Worm (Caenorhabditis elegans) whole organism, L1 larva: Measurements from ENCODE around the gene pqn-16.

Experiments used
- ama-1 ChIP-seq: fragments of 150-350 bp; optimal IDR thresholded peaks from 2 replicates; lab custom pipeline; 2014
- ceh-82 ChIP-seq, 3 experiments: fragments of 150-350 bp in 1 of 3; sonication (generic microtip) in 2 of 3; optimal IDR thresholded peaks; 2 replicates each; lab custom pipeline; 2014 to 2017; ENCODE audit warnings: missing biosample characterization in 3 of 3, missing genetic modification characterization in 3 of 3
- ceh-88 ChIP-seq: fragments of 200-800 bp; sonication (Bioruptor generic); IDR thresholded peaks from 2 replicates; pipeline ENCODE4 v1.3.6; 2022; ENCODE audit warnings: missing genetic modification characterization, missing compliant biosample characterization
- jun-1 ChIP-seq: fragments of 150-350 bp; optimal IDR thresholded peaks from 2 replicates; lab custom pipeline; 2014; ENCODE audit warnings: missing biosample characterization, missing genetic modification reagents, missing genetic modification characterization
- lin-39 ChIP-seq: fragments of 150-350 bp; optimal IDR thresholded peaks from 2 replicates; lab custom pipeline; 2014; ENCODE audit warnings: missing biosample characterization, missing genetic modification reagents, missing genetic modification characterization
- nhr-11 ChIP-seq: fragments of 150-350 bp; optimal IDR thresholded peaks from 2 replicates; lab custom pipeline; 2014; ENCODE audit warnings: missing biosample characterization, missing genetic modification characterization
- nhr-237 ChIP-seq: fragments of 150-350 bp; optimal IDR thresholded peaks from 2 replicates; lab custom pipeline; 2014; ENCODE audit warnings: missing biosample characterization, missing genetic modification characterization
- nhr-28 ChIP-seq: fragments of 150-350 bp; optimal IDR thresholded peaks from 2 replicates; lab custom pipeline; 2014; ENCODE audit warnings: missing biosample characterization, missing genetic modification characterization
- pag-3 ChIP-seq: sonication (generic microtip); optimal IDR thresholded peaks from 2 replicates; lab custom pipeline; 2017; ENCODE audit warnings: missing genetic modification characterization, mild to moderate bottlenecking, missing compliant biosample characterization, antibody characterized with exemption, borderline replicate concordance; ENCODE audit not compliant: insufficient read depth
- rnt-1 ChIP-seq: sonication (generic microtip); optimal IDR thresholded peaks from 2 replicates; lab custom pipeline; 2016; ENCODE audit warnings: mild to moderate bottlenecking, missing genetic modification characterization, moderate library complexity, missing compliant biosample characterization
- unc-30 ChIP-seq: sonication (generic microtip); optimal IDR thresholded peaks from 2 replicates; lab custom pipeline; 2017; ENCODE audit warnings: missing biosample characterization, missing genetic modification characterization
- ztf-11 ChIP-seq, 2 experiments: sonication (generic microtip); optimal IDR thresholded peaks; 2 replicates each; lab custom pipeline; 2016 to 2017; ENCODE audit warnings: missing genetic modification characterization in 2 of 2, missing biosample characterization in 1 of 2, missing compliant biosample characterization in 1 of 2

DNA sequence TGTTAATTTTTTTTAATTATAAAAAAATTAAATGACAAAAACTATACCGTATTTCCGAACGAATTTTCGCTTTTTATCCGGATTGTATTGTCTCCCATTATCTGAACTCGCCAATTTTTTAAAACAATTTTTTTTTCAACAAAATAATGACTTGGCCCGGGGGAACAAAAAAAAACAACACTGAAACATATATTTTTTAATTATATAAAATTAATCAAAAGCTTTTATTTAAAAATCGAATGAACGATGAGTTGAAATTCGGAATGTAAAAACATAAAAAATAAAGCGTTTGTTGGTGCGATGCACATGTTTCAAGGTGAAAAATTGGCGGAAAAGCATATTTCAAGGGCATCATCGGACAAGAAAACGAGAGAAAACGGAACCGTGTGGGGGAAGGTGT is 39.7 kb downstream of the pqn-16 start, which contains the start of gene mdt-27:
- TF ChIP-seq unc-30, result no peak
- no peak for TF ChIP-seq nhr-11 (tag; lab: Kevin White, UChicago)
- TF ChIP-seq ama-1 (lab: Kevin White, UChicago), result no peak
- no peak for TF ChIP-seq rnt-1
- TF ChIP-seq ceh-82 (tag; optimal IDR thresholded peaks at IDR 0.05; lab: Kevin White, UChicago), result no peak
- TF ChIP-seq nhr-28, result no peak
- TF ChIP-seq ceh-88 (GFP tag; lab: Robert Waterston, UW), result no peak
- no peak for TF ChIP-seq nhr-237 (tag; lab: Kevin White, UChicago)
- no peak for TF ChIP-seq jun-1 (tag; lab: Kevin White, UChicago)
- TF ChIP-seq ztf-11 (tag; optimal IDR thresholded peaks at IDR 0.05; lab: Kevin White, UChicago), result no peak
- no peak for TF ChIP-seq pag-3 (tag; lab: Kevin White, UChicago)
- no peak for TF ChIP-seq lin-39 (tag; lab: Kevin White, UChicago)
